Worm (Caenorhabditis elegans): Measurements from ENCODE around the gene cest-32.

The cest-32 gene

ce11 chrV:5233777-5234176, at the start of gene cest-32:
cest-32 (minus strand) TSS chrV:5233891.
- TF ChIP-seq duxl-1 (tag; optimal IDR thresholded peaks at IDR 0.05; ENCODE audit: poor library complexity) (no peak), dve-1 (tag; optimal IDR thresholded peaks at IDR 0.05; ENCODE audit: insufficient read depth) (peak; percentile 2)

ce11 chrV:5278001-5278400, 44.3 kb upstream of the cest-32 start, which contains the start of gene B0238.9:
B0238.9 (minus strand) TSS chrV:5278101.
- TF ChIP-seq mdt-29 (GFP tag; IDR thresholded peaks at IDR 0.05) (no peak), saeg-2 (GFP tag; IDR thresholded peaks at IDR 0.05) (no peak), rbr-2 (tag; optimal IDR thresholded peaks at IDR 0.05) (no peak), set-16 (GFP tag; IDR thresholded peaks at IDR 0.05) (no peak), tra-1 (GFP tag; IDR thresholded peaks at IDR 0.05) (no peak), mxl-3 (GFP tag; optimal IDR thresholded peaks at IDR 0.05) (no peak), D1046.2 (GFP tag; IDR thresholded peaks at IDR 0.05) (no peak), ztf-7 (tag; optimal IDR thresholded peaks at IDR 0.05) (no peak), fos-1 (tag; optimal IDR thresholded peaks at IDR 0.05) (no peak), mep-1 (tag; optimal IDR thresholded peaks at IDR 0.05) (no peak), nhr-42 (GFP tag; IDR thresholded peaks at IDR 0.05) (no peak)

- TF ChIP-seq attf-4 (tag; optimal IDR thresholded peaks at IDR 0.05) (no peak), dpl-1 (GFP tag; optimal IDR thresholded peaks at IDR 0.05) (peak; percentile 0), ces-1 (GFP tag; optimal IDR thresholded peaks at IDR 0.05) (no peak), daf-16 (GFP tag; optimal IDR thresholded peaks at IDR 0.05) (peak in 1 of 2 experiments; percentile 82), daf-16 (tag; optimal IDR thresholded peaks at IDR 0.05) (peak; percentile 31), nhr-111 (GFP tag; optimal IDR thresholded peaks at IDR 0.05) (peak; percentile 12), D1046.2 (GFP tag; IDR thresholded peaks at IDR 0.05) (no peak), nhr-77 (tag; optimal IDR thresholded peaks at IDR 0.05) (no peak), ama-1 (optimal IDR thresholded peaks at IDR 0.05) (peak; percentile 47), tra-1 (GFP tag; IDR thresholded peaks at IDR 0.05) (no peak), fkh-10 (GFP tag; optimal IDR thresholded peaks at IDR 0.05) (no peak), lsy-2 (tag; optimal IDR thresholded peaks at IDR 0.05) (peak in 1 of 2 experiments; percentile 2), zfp-3 (GFP tag; conservative IDR thresholded peaks at IDR 0.05) (peak; percentile 69; the same call in 1 of the 2 replicates), F10B5.3 (tag; optimal IDR thresholded peaks at IDR 0.05) (no peak), F49E8.2 (tag; optimal IDR thresholded peaks at IDR 0.05; ENCODE audit: borderline replicate concordance) (peak; percentile 6), daf-19 (GFP tag; conservative IDR thresholded peaks at IDR 0.05) (no peak), ceh-28 (tag; optimal IDR thresholded peaks at IDR 0.05) (no peak), Y105C5A.15 (GFP tag; IDR thresholded peaks at IDR 0.05) (no peak), mxl-3 (GFP tag; optimal IDR thresholded peaks at IDR 0.05) (no peak), dmd-9 (GFP tag; IDR thresholded peaks at IDR 0.05) (no peak), F26F4.8 (GFP tag; conservative IDR thresholded peaks at IDR 0.05) (no peak), lin-13 (GFP tag; optimal IDR thresholded peaks at IDR 0.05) (no peak), nhr-102 (tag; optimal IDR thresholded peaks at IDR 0.05) (peak; percentile 53), Y75B8A.6 (GFP tag; IDR thresholded peaks at IDR 0.05) (0 out of 2 replicates have a peak, but pooled peaks have one; percentile 5), aha-1 (tag) (peak; percentile 90), T26A8.4 (GFP tag; IDR thresholded peaks at IDR 0.05) (peak; percentile 66), mes-2 (tag; optimal IDR thresholded peaks at IDR 0.05; ENCODE audit: poor library complexity, severe bottlenecking) (peak; percentile 14), dmd-8 (GFP tag; IDR thresholded peaks at IDR 0.05) (0 out of 2 replicates have a peak, but pooled peaks have one; percentile 22), R02D3.7 (tag; optimal IDR thresholded peaks at IDR 0.05) (no peak), lin-38 (GFP tag; IDR thresholded peaks at IDR 0.05) (no peak), lin-39 (tag; optimal IDR thresholded peaks at IDR 0.05) (no peak), vab-7 (GFP tag; IDR thresholded peaks at IDR 0.05) (no peak), madf-5 (GFP tag; IDR thresholded peaks at IDR 0.05) (no peak)
These were observed 41.8 kb upstream of the cest-32 start for ce11 chrV:5275426-5276007.
